Worm (Caenorhabditis elegans): ENCODE results near the gene pph-4.2.
A peak's percentile ranks its signal among the peaks of the same experiment; 100 is the strongest.

Gene pph-4.2

ce11 chrIII:12377198-12377662, at the start of gene pph-4.2:
Gene pph-4.2, minus strand, starts transcription at chrIII:12377248.
- TF ChIP-seq nhr-28 (tag; optimal IDR thresholded peaks at IDR 0.05) = no peak
- no peak for TF ChIP-seq egl-27 (tag; optimal IDR thresholded peaks at IDR 0.05)
- no peak for TF ChIP-seq nhr-11 (tag; optimal IDR thresholded peaks at IDR 0.05)
- TF ChIP-seq sptf-1 (tag; optimal IDR thresholded peaks at IDR 0.05) = no peak
- TF ChIP-seq pax-3 (tag; optimal IDR thresholded peaks at IDR 0.05) = no peak
- TF ChIP-seq sox-4 (tag; optimal IDR thresholded peaks at IDR 0.05) = no peak
- no peak for TF ChIP-seq nhr-77 (tag; optimal IDR thresholded peaks at IDR 0.05)
- no peak for TF ChIP-seq hlh-4 (tag; optimal IDR thresholded peaks at IDR 0.05)
- peak; percentile 56 for TF ChIP-seq F16B12.6 (tag; optimal IDR thresholded peaks at IDR 0.05)
- no peak for TF ChIP-seq ama-1 (optimal IDR thresholded peaks at IDR 0.05)
- TF ChIP-seq xbp-1 (tag; optimal IDR thresholded peaks at IDR 0.05) = peak; percentile 7
- no peak for TF ChIP-seq snpc-4 (tag; optimal IDR thresholded peaks at IDR 0.05)
- TF ChIP-seq ceh-8 (GFP tag; optimal IDR thresholded peaks at IDR 0.05) = no peak
- TF ChIP-seq grh-1 (GFP tag; IDR thresholded peaks at IDR 0.05) = no peak
- peak; percentile 48 for TF ChIP-seq snu-23 (GFP tag; optimal IDR thresholded peaks at IDR 0.05)
- TF ChIP-seq efl-1 (optimal IDR thresholded peaks at IDR 0.05) = peak; percentile 81 to 93
- peak; percentile 92 to 99 for TF ChIP-seq efl-1 (GFP tag; optimal IDR thresholded peaks at IDR 0.05 in 1 of 2)
- TF ChIP-seq dpl-1 (GFP tag; optimal IDR thresholded peaks at IDR 0.05) = peak; percentile 88 to 94 (median 91)
- no peak for TF ChIP-seq ztf-4 (tag; optimal IDR thresholded peaks at IDR 0.05)
- TF ChIP-seq lin-35 (GFP tag; optimal IDR thresholded peaks at IDR 0.05) = peak; percentile 93 to 96
- TF ChIP-seq egl-13 (tag; optimal IDR thresholded peaks at IDR 0.05) = no peak
- TF ChIP-seq Y116A8C.19 (tag; optimal IDR thresholded peaks at IDR 0.05; ENCODE audit: borderline replicate concordance) = no peak
- no peak for TF ChIP-seq fkh-4 (tag; optimal IDR thresholded peaks at IDR 0.05; ENCODE audit: borderline replicate concordance)
- no peak for TF ChIP-seq aly-2 (tag; optimal IDR thresholded peaks at IDR 0.05)
- TF ChIP-seq lir-3 (tag; optimal IDR thresholded peaks at IDR 0.05; ENCODE audit: poor library complexity) = no peak
- no peak for TF ChIP-seq ceh-63 (GFP tag; optimal IDR thresholded peaks at IDR 0.05)
- no peak for TF ChIP-seq fos-1 (tag; optimal IDR thresholded peaks at IDR 0.05)
- peak; percentile 42 for TF ChIP-seq lin-15B (tag; optimal IDR thresholded peaks at IDR 0.05)
- no peak for TF ChIP-seq nhr-84 (tag; optimal IDR thresholded peaks at IDR 0.05)
- no peak for TF ChIP-seq ets-5 (GFP tag; IDR thresholded peaks at IDR 0.05)
- peak in 1 of 3 experiments; percentile 49 for TF ChIP-seq ceh-82 (tag; optimal IDR thresholded peaks at IDR 0.05)
- TF ChIP-seq zip-4 (GFP tag; optimal IDR thresholded peaks at IDR 0.05) = no peak
- TF ChIP-seq nhr-71 (tag; optimal IDR thresholded peaks at IDR 0.05) = no peak
- TF ChIP-seq isw-1 (GFP tag; IDR thresholded peaks at IDR 0.05) = no peak
- peak; percentile 21 for TF ChIP-seq lin-13 (GFP tag; optimal IDR thresholded peaks at IDR 0.05)
- TF ChIP-seq skn-1 (tag; optimal IDR thresholded peaks at IDR 0.05) = peak; percentile 62
- no peak for TF ChIP-seq unc-98 (GFP tag; IDR thresholded peaks at IDR 0.05)
- TF ChIP-seq nhr-12 (tag; optimal IDR thresholded peaks at IDR 0.05) = no peak
- TF ChIP-seq C16A3.4 (tag; optimal IDR thresholded peaks at IDR 0.05) = peak; percentile 43
- peak; percentile 25 for TF ChIP-seq blmp-1 (tag; optimal IDR thresholded peaks at IDR 0.05)
- TF ChIP-seq mab-9 (GFP tag; IDR thresholded peaks at IDR 0.05) = no peak
- TF ChIP-seq pqm-1 (tag; optimal IDR thresholded peaks at IDR 0.05) = no peak
- no peak for TF ChIP-seq hpl-2 (GFP tag; optimal IDR thresholded peaks at IDR 0.05)
- TF ChIP-seq ceh-90 (tag; optimal IDR thresholded peaks at IDR 0.05) = no peak
- no peak for TF ChIP-seq swsn-7 (tag; optimal IDR thresholded peaks at IDR 0.05)
- no peak for TF ChIP-seq ztf-11 (tag; optimal IDR thresholded peaks at IDR 0.05)
- no peak for TF ChIP-seq unc-62 (GFP tag; optimal IDR thresholded peaks at IDR 0.05)
- no peak for TF ChIP-seq C34B4.2 (tag; optimal IDR thresholded peaks at IDR 0.05)
- no peak for TF ChIP-seq pag-3 (tag; optimal IDR thresholded peaks at IDR 0.05; ENCODE audit: borderline replicate concordance, insufficient read depth)
- TF ChIP-seq tlp-1 (tag; optimal IDR thresholded peaks at IDR 0.05) = no peak
- peak; percentile 49 for TF ChIP-seq nhr-47 (tag; optimal IDR thresholded peaks at IDR 0.05)
- no peak for TF ChIP-seq nhr-85 (tag)
- peak; percentile 43 for TF ChIP-seq mep-1 (tag; optimal IDR thresholded peaks at IDR 0.05)
- no peak for TF ChIP-seq unc-30 (tag; optimal IDR thresholded peaks at IDR 0.05)
- TF ChIP-seq nhr-20 (tag; optimal IDR thresholded peaks at IDR 0.05) = peak; percentile 28
